Fruit fly (Drosophila melanogaster) whole organism, pupa: Measurements from ENCODE around the gene tyf.
A peak's percentile ranks its signal among the peaks of the same experiment; 100 is the strongest.

ENCODE experiments used
- CG10348 ChIP-seq: fragments of 200-800 bp; sonication (Bioruptor generic); IDR thresholded peaks from 2 replicates; pipeline ENCODE4 v1.3.6; 2022; ENCODE audit warnings: missing biosample characterization, missing genetic modification characterization
- CG12605 ChIP-seq: fragments of 200-800 bp; sonication (Bioruptor generic); IDR thresholded peaks from 2 replicates; pipeline ENCODE4 v1.3.6; 2022; ENCODE audit warnings: missing biosample characterization, missing genetic modification characterization
- CG13204 ChIP-seq: fragments of 200-800 bp; sonication (Bioruptor generic); optimal IDR thresholded peaks from 2 replicates; lab custom pipeline; 2018; ENCODE audit warnings: missing biosample characterization, mild to moderate bottlenecking, missing genetic modification characterization, moderate library complexity
- CG14655 ChIP-seq: fragments of 200-800 bp; sonication (Bioruptor generic); optimal IDR thresholded peaks from 3 replicates; lab custom pipeline; 2017; ENCODE audit warnings: mild to moderate bottlenecking, missing biosample characterization, missing genetic modification reagents, missing genetic modification characterization
- CG15710 ChIP-seq: fragments of 200-800 bp; sonication (Bioruptor generic); optimal IDR thresholded peaks from 2 replicates; lab custom pipeline; 2018; ENCODE audit warnings: missing biosample characterization, mild to moderate bottlenecking, missing genetic modification characterization, moderate library complexity
- CG17806 ChIP-seq: fragments of 200-800 bp; sonication (Bioruptor generic); optimal IDR thresholded peaks from 2 replicates; lab custom pipeline; 2018; ENCODE audit warnings: missing biosample characterization, mild to moderate bottlenecking, missing genetic modification characterization, moderate library complexity
- CG32121 ChIP-seq: fragments of 200-800 bp; sonication (Bioruptor generic); IDR thresholded peaks from 2 replicates; pipeline ENCODE4 v1.3.6; 2022; ENCODE audit warnings: missing biosample characterization, missing genetic modification characterization
- CG34367 ChIP-seq: fragments of 200-800 bp; sonication (Bioruptor generic); optimal IDR thresholded peaks from 2 replicates; lab custom pipeline; 2018; ENCODE audit warnings: missing biosample characterization, mild to moderate bottlenecking, missing genetic modification characterization
- CG4496 ChIP-seq: fragments of 200-800 bp; sonication (Bioruptor generic); IDR thresholded peaks from 3 replicates; pipeline ENCODE4 v1.3.6; 2022; ENCODE audit warnings: missing biosample characterization, missing genetic modification characterization
- CG8159 ChIP-seq: fragments of 200-800 bp; sonication (Bioruptor generic); optimal IDR thresholded peaks from 3 replicates; lab custom pipeline; 2018; ENCODE audit warnings: missing biosample characterization, mild to moderate bottlenecking, missing genetic modification characterization, moderate library complexity
- CG8301 ChIP-seq: fragments of 200-800 bp; sonication (Bioruptor generic); optimal IDR thresholded peaks from 2 replicates; lab custom pipeline; 2018; ENCODE audit warnings: missing biosample characterization, mild to moderate bottlenecking, missing genetic modification characterization
- CG9948 ChIP-seq: fragments of 200-800 bp; sonication (Bioruptor generic); optimal IDR thresholded peaks from 2 replicates; lab custom pipeline; 2018; ENCODE audit warnings: missing biosample characterization, mild to moderate bottlenecking, missing genetic modification characterization, moderate library complexity
- D1 ChIP-seq: fragments of 200-800 bp; sonication (Bioruptor generic); optimal IDR thresholded peaks from 2 replicates; lab custom pipeline; 2018; ENCODE audit warnings: missing biosample characterization, mild to moderate bottlenecking, missing genetic modification characterization, moderate library complexity
- EcR ChIP-seq: fragments of 200-800 bp; sonication (Bioruptor generic); optimal IDR thresholded peaks from 3 replicates; lab custom pipeline; 2019; ENCODE audit warnings: missing biosample characterization, missing genetic modification characterization, mild to moderate bottlenecking, moderate library complexity, missing genetic modification reagents
- Ets98B ChIP-seq: fragments of 200-800 bp; sonication (Bioruptor generic); IDR thresholded peaks from 2 replicates; pipeline ENCODE4 v1.3.6; 2022; ENCODE audit warnings: missing biosample characterization, missing genetic modification characterization
- Pif1A ChIP-seq: fragments of 200-800 bp; sonication (Bioruptor generic); optimal IDR thresholded peaks from 3 replicates; lab custom pipeline; 2016; ENCODE audit warnings: missing biosample characterization, missing genetic modification characterization
- Pif1B ChIP-seq: fragments of 200-800 bp; sonication (Bioruptor generic); optimal IDR thresholded peaks from 3 replicates; lab custom pipeline; 2016; ENCODE audit warnings: missing biosample characterization, missing genetic modification characterization
- Snoo ChIP-seq: fragments of 200-800 bp; sonication (Bioruptor generic); optimal IDR thresholded peaks from 3 replicates; lab custom pipeline; 2017; ENCODE audit warnings: missing biosample characterization, mild to moderate bottlenecking, missing genetic modification characterization, inconsistent platforms
- fd96Ca ChIP-seq: fragments of 200-800 bp; sonication (Bioruptor generic); IDR thresholded peaks from 3 replicates; pipeline ENCODE4 v1.3.6; 2022; ENCODE audit warnings: missing biosample characterization, missing genetic modification characterization
- gl ChIP-seq: fragments of 200-800 bp; sonication (Bioruptor generic); optimal IDR thresholded peaks from 2 replicates; lab custom pipeline; 2018; ENCODE audit warnings: missing biosample characterization, mild to moderate bottlenecking, missing genetic modification characterization
- rn ChIP-seq: fragments of 200-800 bp; sonication (Bioruptor generic); IDR thresholded peaks from 2 replicates; pipeline ENCODE4 v1.3.6; 2022; ENCODE audit warnings: missing biosample characterization, missing genetic modification characterization

tyf gene

dm6 chrX:4116834-4117736, at the start of gene tyf, which contains the start of gene Tip60:
TSS of gene tyf (plus strand) at chrX:4117020.
TSS of gene Tip60 (minus strand) at chrX:4117487.
- no peak for TF ChIP-seq CG14655 (GFP tag; lab: Kevin White, UChicago)
- no peak for TF ChIP-seq D1 (tag; lab: Kevin White, UChicago)
- TF ChIP-seq Ets98B (GFP tag; lab: Robert Waterston, UW): no peak; the same call in 1 of the 2 replicates
- TF ChIP-seq CG8159 (tag; lab: Kevin White, UChicago): no peak
- TF ChIP-seq CG10348: no peak
- TF ChIP-seq CG8301: no peak
- TF ChIP-seq CG34367 (tag; lab: Kevin White, UChicago): no peak
- TF ChIP-seq rn: no peak
- no peak for TF ChIP-seq CG15710
- no peak for TF ChIP-seq gl (tag; lab: Kevin White, UChicago)
- TF ChIP-seq fd96Ca: no peak
- TF ChIP-seq Snoo: peak; percentile 3
- peak; percentile 55 for TF ChIP-seq EcR (GFP tag; lab: Kevin White, UChicago)
- no peak for TF ChIP-seq Pif1A (GFP tag; lab: Kevin White, UChicago)
- TF ChIP-seq CG9948 (tag; lab: Kevin White, UChicago): no peak
- TF ChIP-seq CG32121: no peak
- TF ChIP-seq CG17806 (tag; lab: Kevin White, UChicago): no peak
- no peak for TF ChIP-seq CG13204
- peak; percentile 57; the same call in 2 of the 3 replicates for TF ChIP-seq CG4496 (GFP tag; lab: Robert Waterston, UW)
- TF ChIP-seq Pif1B (GFP tag; lab: Kevin White, UChicago): peak; percentile 21
- TF ChIP-seq CG12605: no peak
- TF ChIP-seq, all 21 proteins: peak for 4

- TF ChIP-seq CG8159 (tag; lab: Kevin White, UChicago) (no peak), CG15710 (no peak), CG34367 (tag; lab: Kevin White, UChicago) (no peak), CG9948 (tag; lab: Kevin White, UChicago) (no peak)
Measured at dm6 chrX:4075430-4075829, 41.4 kb upstream of the tyf start, which contains the start of gene CG43689. TSS of gene CG43689 (plus strand) at chrX:4075743.

- TF ChIP-seq CG17806 (tag; lab: Kevin White, UChicago) (no peak), CG12605 (0 out of 2 replicates have a peak, but pooled peaks have one; percentile 24), CG9948 (tag; lab: Kevin White, UChicago) (no peak), CG10348 (no peak), Pif1A (GFP tag; lab: Kevin White, UChicago) (peak; percentile 1), Ets98B (GFP tag; lab: Robert Waterston, UW) (no peak), CG14655 (GFP tag; lab: Kevin White, UChicago) (no peak), Snoo (no peak), EcR (GFP tag; lab: Kevin White, UChicago) (no peak)
Measured at dm6 chrX:4089012-4089649, 27.7 kb upstream of the tyf start.

- no peak for TF ChIP-seq CG10348
- no peak for TF ChIP-seq fd96Ca
- no peak for TF ChIP-seq rn
- no peak for TF ChIP-seq Pif1B (GFP tag; lab: Kevin White, UChicago)
- TF ChIP-seq CG8159 (tag; lab: Kevin White, UChicago): no peak
- no peak for TF ChIP-seq CG14655 (GFP tag; lab: Kevin White, UChicago)
- TF ChIP-seq CG32121: no peak
- TF ChIP-seq CG9948 (tag; lab: Kevin White, UChicago): no peak
- TF ChIP-seq Pif1A (GFP tag; lab: Kevin White, UChicago): no peak
- no peak for TF ChIP-seq D1 (tag; lab: Kevin White, UChicago)
- TF ChIP-seq EcR (GFP tag; lab: Kevin White, UChicago): no peak
- TF ChIP-seq gl (tag; lab: Kevin White, UChicago): no peak
- TF ChIP-seq CG13204: no peak
- TF ChIP-seq CG15710: no peak
Measured at dm6 chrX:4100824-4101368, 15.9 kb upstream of the tyf start, which contains the start of the genes Cmtr1 and CG15375. TSS of gene Cmtr1 (minus strand) at chrX:4101031. TSS of gene CG15375 (plus strand) at chrX:4101318.

dm6 chrX:4104132-4104531, 12.7 kb upstream of the tyf start, which contains the start of the genes Xpac and brn:
TSS of gene Xpac (minus strand) at chrX:4104197.
TSS of gene brn (plus strand) at chrX:4104342.
- TF ChIP-seq CG9948 (tag; lab: Kevin White, UChicago): no peak
- no peak for TF ChIP-seq EcR (GFP tag; lab: Kevin White, UChicago)
- TF ChIP-seq fd96Ca: no peak
- no peak for TF ChIP-seq CG4496 (GFP tag; lab: Robert Waterston, UW)
- TF ChIP-seq CG8301: no peak
- no peak for TF ChIP-seq rn
- no peak for TF ChIP-seq Ets98B (GFP tag; lab: Robert Waterston, UW)
- TF ChIP-seq CG10348: no peak
- TF ChIP-seq D1 (tag; lab: Kevin White, UChicago): no peak
- no peak for TF ChIP-seq CG15710
- no peak for TF ChIP-seq gl (tag; lab: Kevin White, UChicago)
- TF ChIP-seq CG8159 (tag; lab: Kevin White, UChicago): no peak
- no peak for TF ChIP-seq CG14655 (GFP tag; lab: Kevin White, UChicago)
- TF ChIP-seq Pif1B (GFP tag; lab: Kevin White, UChicago): no peak
- TF ChIP-seq CG17806 (tag; lab: Kevin White, UChicago): no peak
